Worm (Caenorhabditis elegans) whole organism, dauer: ENCODE measurements around the gene T26E4.10.
"Not testable (repeated sequence)": the region's sequence is repeated elsewhere in the genome, so short reads cannot be mapped to it uniquely, and the experiment has no call there.

Experiments used
- unc-62 ChIP-seq: sonication (generic microtip); optimal IDR thresholded peaks from 2 replicates; lab custom pipeline; 2017; ENCODE audit warnings: missing biosample characterization, missing genetic modification reagents, missing genetic modification characterization

Gene T26E4.10

ce11 chrV:15798108-15798507 lies at the start of gene T26E4.10:
Gene T26E4.10, minus strand, starts transcription at chrV:15798208.
- no peak for TF ChIP-seq unc-62 (GFP tag; lab: Kevin White, UChicago)

- TF ChIP-seq unc-62 (GFP tag; lab: Kevin White, UChicago): no peak
Measured at ce11 chrV:15841095-15841494, 43.1 kb upstream of the T26E4.10 start, which contains the start of gene srh-149. Gene srh-149, minus strand, starts transcription at chrV:15841195.

ce11 chrV:15833622-15834021 lies 35.6 kb upstream of the T26E4.10 start, which contains the start of gene srbc-54:
Gene srbc-54, minus strand, starts transcription at chrV:15833722.
- no peak for TF ChIP-seq unc-62 (GFP tag; lab: Kevin White, UChicago)

ce11 chrV:15831586-15831985 lies 33.6 kb upstream of the T26E4.10 start, which contains the start of gene srbc-56:
Gene srbc-56, minus strand, starts transcription at chrV:15831686.
- no peak for TF ChIP-seq unc-62 (GFP tag; lab: Kevin White, UChicago)

- TF ChIP-seq unc-62 (GFP tag; lab: Kevin White, UChicago): no peak
Measured at ce11 chrV:15829907-15830306, 31.9 kb upstream of the T26E4.10 start, which contains the start of gene srbc-55. Gene srbc-55, minus strand, starts transcription at chrV:15830007.

ce11 chrV:15826110-15826509 lies 28.1 kb upstream of the T26E4.10 start, which contains the start of gene srbc-51:
Gene srbc-51, plus strand, starts transcription at chrV:15826410.
- TF ChIP-seq unc-62 (GFP tag; lab: Kevin White, UChicago): no peak

- no peak for TF ChIP-seq unc-62 (GFP tag; lab: Kevin White, UChicago)
Measured at ce11 chrV:15824866-15825265, 26.9 kb upstream of the T26E4.10 start, which contains the start of gene srbc-50. Gene srbc-50, minus strand, starts transcription at chrV:15824966.

ce11 chrV:15821398-15821797 lies 23.4 kb upstream of the T26E4.10 start, which contains the start of gene srbc-49:
Gene srbc-49, plus strand, starts transcription at chrV:15821698.
- TF ChIP-seq unc-62 (GFP tag; lab: Kevin White, UChicago): no peak

ce11 chrV:15819983-15820382 lies 22.0 kb upstream of the T26E4.10 start, which contains the start of gene srbc-48:
Gene srbc-48, plus strand, starts transcription at chrV:15820283.
- no peak for TF ChIP-seq unc-62 (GFP tag; lab: Kevin White, UChicago)

- no peak for TF ChIP-seq unc-62 (GFP tag; lab: Kevin White, UChicago)
Measured at ce11 chrV:15817746-15818145, 19.7 kb upstream of the T26E4.10 start, which contains the start of gene abf-3. Gene abf-3, minus strand, starts transcription at chrV:15817846.

ce11 chrV:15815962-15816432 lies 18.0 kb upstream of the T26E4.10 start, which contains the start of the genes fbxa-69 and F54B8.4:
Gene fbxa-69, minus strand, starts transcription at chrV:15815971.
Gene F54B8.4, plus strand, starts transcription at chrV:15816382.
- TF ChIP-seq unc-62 (GFP tag; lab: Kevin White, UChicago): no peak

- TF ChIP-seq unc-62 (GFP tag; lab: Kevin White, UChicago): not testable (repeated sequence)
Measured at ce11 chrV:15811982-15812381, 14.0 kb upstream of the T26E4.10 start, which contains the start of gene nhr-282. Gene nhr-282, plus strand, starts transcription at chrV:15812282.

- TF ChIP-seq unc-62 (GFP tag; lab: Kevin White, UChicago): no peak
Measured at ce11 chrV:15810446-15810845, 12.4 kb upstream of the T26E4.10 start, which contains the start of gene F54B8.1. Gene F54B8.1, plus strand, starts transcription at chrV:15810746.

- no peak for TF ChIP-seq unc-62 (GFP tag; lab: Kevin White, UChicago)
Measured at ce11 chrV:15809543-15809942, 11.5 kb upstream of the T26E4.10 start, which contains the start of gene srsx-36. Gene srsx-36, minus strand, starts transcription at chrV:15809643.

- not testable (repeated sequence) for TF ChIP-seq unc-62 (GFP tag; lab: Kevin White, UChicago)
Measured at ce11 chrV:15807420-15807819, 9.4 kb upstream of the T26E4.10 start, which contains the start of gene srsx-38. Gene srsx-38, minus strand, starts transcription at chrV:15807520.

- TF ChIP-seq unc-62 (GFP tag; lab: Kevin White, UChicago): not testable (repeated sequence)
Measured at ce11 chrV:15803748-15804147, 5.7 kb upstream of the T26E4.10 start, which contains the start of gene T26E4.18. Gene T26E4.18, minus strand, starts transcription at chrV:15803848.
